Fruit fly (Drosophila melanogaster) whole organism, embryonic: ENCODE results near the gene Tfb4.

Experiments
- Atf6 ChIP-seq: fragments of 200-800 bp; sonication (Bioruptor generic); IDR thresholded peaks from 2 replicates; pipeline ENCODE4 v1.3.6; 2022; ENCODE audit warnings: missing biosample characterization, missing genetic modification characterization
- BtbVII ChIP-seq: fragments of 200-800 bp; sonication (Bioruptor generic); optimal IDR thresholded peaks from 3 replicates; lab custom pipeline; 2017; ENCODE audit warnings: missing biosample characterization, mild to moderate bottlenecking, missing genetic modification characterization
- CG10431 ChIP-seq: fragments of 200-800 bp; sonication (Bioruptor generic); optimal IDR thresholded peaks from 3 replicates; lab custom pipeline; 2018; ENCODE audit warnings: missing biosample characterization, mild to moderate bottlenecking, missing genetic modification characterization
- CG12236 ChIP-seq: fragments of 200-800 bp; sonication (Bioruptor generic); optimal IDR thresholded peaks from 2 replicates; lab custom pipeline; 2016; ENCODE audit warnings: missing biosample characterization, missing genetic modification characterization
- CG12744 ChIP-seq: fragments of 200-800 bp; sonication (Bioruptor generic); optimal IDR thresholded peaks from 2 replicates; lab custom pipeline; 2016; ENCODE audit warnings: missing biosample characterization, missing genetic modification characterization
- CG14860 ChIP-seq: fragments of 200-800 bp; sonication (Bioruptor generic); IDR thresholded peaks from 3 replicates; pipeline ENCODE4 v1.3.6; 2022; ENCODE audit warnings: missing biosample characterization, missing genetic modification characterization; ENCODE audit not compliant: partially characterized antibody
- CG15601 ChIP-seq: fragments of 200-800 bp; sonication (Bioruptor generic); optimal IDR thresholded peaks from 3 replicates; lab custom pipeline; 2019; ENCODE audit warnings: missing biosample characterization, mild to moderate bottlenecking, missing genetic modification characterization, moderate library complexity
- CG17328 ChIP-seq: fragments of 200-800 bp; sonication (Bioruptor generic); IDR thresholded peaks from 2 replicates; pipeline ENCODE4 v1.3.6; 2022; ENCODE audit warnings: missing biosample characterization, missing genetic modification characterization
- CG17802 ChIP-seq: fragments of 200-800 bp; sonication (Bioruptor generic); optimal IDR thresholded peaks from 2 replicates; lab custom pipeline; 2018; ENCODE audit warnings: missing biosample characterization, mild to moderate bottlenecking, missing genetic modification characterization, moderate library complexity
- CG3065 ChIP-seq: fragments of 200-800 bp; sonication (Bioruptor generic); optimal IDR thresholded peaks from 2 replicates; lab custom pipeline; 2016; ENCODE audit warnings: missing biosample characterization, missing genetic modification characterization
- CG31365 ChIP-seq: fragments of 200-800 bp; sonication (Bioruptor generic); optimal IDR thresholded peaks from 2 replicates; lab custom pipeline; 2018; ENCODE audit warnings: missing biosample characterization, mild to moderate bottlenecking, missing genetic modification characterization
- CG3281 ChIP-seq: fragments of 200-800 bp; sonication (Bioruptor generic); optimal IDR thresholded peaks from 3 replicates; lab custom pipeline; 2017; ENCODE audit warnings: missing biosample characterization, mild to moderate bottlenecking, missing genetic modification characterization
- CG33557 ChIP-seq: fragments of 200-800 bp; sonication (Bioruptor generic); optimal IDR thresholded peaks from 2 replicates; lab custom pipeline; 2019; ENCODE audit warnings: missing biosample characterization, mild to moderate bottlenecking, missing genetic modification characterization, moderate library complexity
- CG34224 ChIP-seq: fragments of 200-800 bp; sonication (Bioruptor generic); IDR thresholded peaks from 3 replicates; pipeline ENCODE4 v1.3.6; 2022; ENCODE audit warnings: missing biosample characterization, missing genetic modification characterization; ENCODE audit not compliant: partially characterized antibody
- CG3847 ChIP-seq: fragments of 200-800 bp; sonication (Bioruptor generic); IDR thresholded peaks from 2 replicates; pipeline ENCODE4 v1.3.6; 2022; ENCODE audit warnings: missing biosample characterization, missing genetic modification characterization
- CG4854 ChIP-seq: fragments of 200-800 bp; sonication (Bioruptor generic); optimal IDR thresholded peaks from 2 replicates; lab custom pipeline; 2016; ENCODE audit warnings: missing biosample characterization, missing genetic modification characterization, inconsistent platforms
- CG5245 ChIP-seq: fragments of 200-800 bp; sonication (Bioruptor generic); optimal IDR thresholded peaks from 3 replicates; lab custom pipeline; 2016; ENCODE audit warnings: missing biosample characterization, missing genetic modification characterization
- CG6175 ChIP-seq: fragments of 200-800 bp; sonication (Bioruptor generic); IDR thresholded peaks from 3 replicates; pipeline ENCODE4 v1.3.6; 2022; ENCODE audit warnings: missing biosample characterization, missing genetic modification characterization
- CG9609 ChIP-seq: fragments of 200-800 bp; sonication (Bioruptor generic); optimal IDR thresholded peaks from 3 replicates; lab custom pipeline; 2016; ENCODE audit warnings: missing biosample characterization, missing genetic modification characterization
- CG9932 ChIP-seq: fragments of 200-800 bp; sonication (Bioruptor generic); IDR thresholded peaks from 2 replicates; pipeline ENCODE4 v1.3.6; 2022; ENCODE audit warnings: missing biosample characterization, missing genetic modification characterization
- CHES-1-like ChIP-seq: fragments of 200-800 bp; sonication (Bioruptor generic); optimal IDR thresholded peaks from 2 replicates; lab custom pipeline; 2016; ENCODE audit warnings: missing biosample characterization, missing genetic modification characterization
- Dip2 ChIP-seq: fragments of 200-800 bp; sonication (Bioruptor generic); IDR thresholded peaks from 2 replicates; pipeline ENCODE4 v1.3.6; 2022; ENCODE audit warnings: missing biosample characterization, missing genetic modification characterization
- Drgx ChIP-seq: fragments of 200-800 bp; sonication (Bioruptor generic); IDR thresholded peaks from 2 replicates; pipeline ENCODE4 v1.3.6; 2022; ENCODE audit warnings: missing biosample characterization, missing genetic modification characterization
- Eip74EF ChIP-seq, 2 experiments: fragments of 200-800 bp in 1 of 2; fragments of >200 bp in 1 of 2; sonication (Bioruptor generic) in 1 of 2; optimal IDR thresholded peaks; 2 replicates each; lab custom pipeline; 2017 to 2019; ENCODE audit warnings: missing biosample characterization in 2 of 2, missing genetic modification characterization in 2 of 2, mild to moderate bottlenecking in 1 of 2, moderate library complexity in 1 of 2
- HHEX ChIP-seq: fragments of 200-800 bp; sonication (Bioruptor generic); optimal IDR thresholded peaks from 3 replicates; lab custom pipeline; 2017; ENCODE audit warnings: missing biosample characterization, mild to moderate bottlenecking, missing genetic modification characterization, missing genetic modification reagents
- Hr51 ChIP-seq, 2 experiments: fragments of 200-800 bp; sonication (Bioruptor generic); optimal IDR thresholded peaks; 2 replicates in 1 of 2; 3 replicates in 1 of 2; lab custom pipeline; 2016 to 2018; ENCODE audit warnings: missing biosample characterization in 2 of 2, missing genetic modification characterization in 2 of 2, mild to moderate bottlenecking in 1 of 2, moderate library complexity in 1 of 2
- Jarid2 ChIP-seq: fragments of 200-800 bp; sonication (Bioruptor generic); optimal IDR thresholded peaks from 3 replicates; lab custom pipeline; 2017; ENCODE audit warnings: mild to moderate bottlenecking, missing biosample characterization, missing genetic modification reagents, missing genetic modification characterization
- Neu2 ChIP-seq: fragments of 200-800 bp; sonication (Bioruptor generic); optimal IDR thresholded peaks from 3 replicates; lab custom pipeline; 2016; ENCODE audit warnings: missing biosample characterization, missing genetic modification characterization, borderline replicate concordance
- Nf-YC ChIP-seq: fragments of 200-800 bp; optimal IDR thresholded peaks from 3 replicates; lab custom pipeline; 2019; ENCODE audit warnings: missing biosample characterization, mild to moderate bottlenecking, missing genetic modification characterization, moderate library complexity
- Sox102F ChIP-seq: fragments of 200-800 bp; sonication (Bioruptor generic); optimal IDR thresholded peaks from 2 replicates; lab custom pipeline; 2018; ENCODE audit warnings: missing biosample characterization, mild to moderate bottlenecking, missing genetic modification characterization, moderate library complexity
- Spps ChIP-seq: fragments of 200-800 bp; sonication (Bioruptor generic); optimal IDR thresholded peaks from 2 replicates; lab custom pipeline; 2018; ENCODE audit warnings: missing biosample characterization, mild to moderate bottlenecking, missing genetic modification characterization
- ac ChIP-seq: fragments of 200-800 bp; sonication (Bioruptor generic); optimal IDR thresholded peaks from 3 replicates; lab custom pipeline; 2017; ENCODE audit warnings: missing biosample characterization, mild to moderate bottlenecking, missing genetic modification characterization
- ato ChIP-seq: fragments of 200-800 bp; sonication (Bioruptor generic); IDR thresholded peaks from 2 replicates; pipeline ENCODE4 v1.3.6; 2022; ENCODE audit warnings: missing biosample characterization, missing genetic modification characterization; ENCODE audit not compliant: partially characterized antibody
- dimm ChIP-seq: fragments of 200-800 bp; sonication (Bioruptor generic); IDR thresholded peaks from 2 replicates; pipeline ENCODE4 v1.3.6; 2022; ENCODE audit warnings: missing biosample characterization, missing genetic modification characterization
- disco-r ChIP-seq: fragments of 200-800 bp; sonication (Bioruptor generic); optimal IDR thresholded peaks from 2 replicates; lab custom pipeline; 2016; ENCODE audit warnings: missing biosample characterization, missing genetic modification characterization
- dpn ChIP-seq, 2 experiments: fragments of 200-800 bp; sonication (Bioruptor generic); optimal IDR thresholded peaks; 3 replicates each; lab custom pipeline; 2016; ENCODE audit warnings: missing biosample characterization in 2 of 2, missing genetic modification characterization in 2 of 2
- ems ChIP-seq: fragments of 200-800 bp; sonication (Bioruptor generic); optimal IDR thresholded peaks from 3 replicates; lab custom pipeline; 2016; ENCODE audit warnings: missing biosample characterization, missing genetic modification characterization
- eve ChIP-seq, 2 experiments: fragments of >200 bp; optimal IDR thresholded peaks; 2 replicates each; lab custom pipeline; 2017; ENCODE audit warnings: missing biosample characterization in 2 of 2, missing genetic modification characterization in 2 of 2
- fu2 ChIP-seq: fragments of 200-800 bp; sonication (Bioruptor generic); optimal IDR thresholded peaks from 2 replicates; lab custom pipeline; 2016; ENCODE audit warnings: missing biosample characterization, missing genetic modification characterization
- hb ChIP-seq: fragments of 200-800 bp; sonication (Bioruptor generic); IDR thresholded peaks from 3 replicates; pipeline ENCODE4 v1.3.6; 2022; ENCODE audit warnings: missing biosample characterization, missing genetic modification characterization; ENCODE audit not compliant: partially characterized antibody
- jumu ChIP-seq: fragments of 200-800 bp; sonication (Bioruptor generic); optimal IDR thresholded peaks from 3 replicates; lab custom pipeline; 2016; ENCODE audit warnings: missing biosample characterization, missing genetic modification characterization
- mirr ChIP-seq: fragments of 200-800 bp; sonication (Bioruptor generic); optimal IDR thresholded peaks from 3 replicates; lab custom pipeline; 2018; ENCODE audit warnings: missing biosample characterization, mild to moderate bottlenecking, missing genetic modification characterization
- prd ChIP-seq, 3 experiments: fragments of >200 bp in 2 of 3; fragments of 200-800 bp in 1 of 3; sonication (Bioruptor generic) in 1 of 3; optimal IDR thresholded peaks in 2 of 3; IDR thresholded peaks in 1 of 3; 2 replicates in 2 of 3; 3 replicates in 1 of 3; pipeline versions ENCODE4 v1.3.6 to Lab custom; 2017 to 2022; ENCODE audit warnings: missing biosample characterization in 1 of 3, missing genetic modification characterization in 1 of 3
- tna ChIP-seq: fragments of 200-800 bp; sonication (Bioruptor generic); IDR thresholded peaks from 2 replicates; pipeline ENCODE4 v1.3.6; 2022; ENCODE audit warnings: missing biosample characterization, missing genetic modification characterization; ENCODE audit not compliant: partially characterized antibody
- unpg ChIP-seq: fragments of 200-800 bp; sonication (Bioruptor generic); optimal IDR thresholded peaks from 3 replicates; lab custom pipeline; 2018; ENCODE audit warnings: missing biosample characterization, mild to moderate bottlenecking, missing genetic modification characterization, moderate library complexity
- vvl ChIP-seq: fragments of 200-800 bp; sonication (Bioruptor generic); IDR thresholded peaks from 2 replicates; pipeline ENCODE4 v1.3.6; 2022; ENCODE audit warnings: missing biosample characterization, missing genetic modification characterization

The Tfb4 gene

DNA sequence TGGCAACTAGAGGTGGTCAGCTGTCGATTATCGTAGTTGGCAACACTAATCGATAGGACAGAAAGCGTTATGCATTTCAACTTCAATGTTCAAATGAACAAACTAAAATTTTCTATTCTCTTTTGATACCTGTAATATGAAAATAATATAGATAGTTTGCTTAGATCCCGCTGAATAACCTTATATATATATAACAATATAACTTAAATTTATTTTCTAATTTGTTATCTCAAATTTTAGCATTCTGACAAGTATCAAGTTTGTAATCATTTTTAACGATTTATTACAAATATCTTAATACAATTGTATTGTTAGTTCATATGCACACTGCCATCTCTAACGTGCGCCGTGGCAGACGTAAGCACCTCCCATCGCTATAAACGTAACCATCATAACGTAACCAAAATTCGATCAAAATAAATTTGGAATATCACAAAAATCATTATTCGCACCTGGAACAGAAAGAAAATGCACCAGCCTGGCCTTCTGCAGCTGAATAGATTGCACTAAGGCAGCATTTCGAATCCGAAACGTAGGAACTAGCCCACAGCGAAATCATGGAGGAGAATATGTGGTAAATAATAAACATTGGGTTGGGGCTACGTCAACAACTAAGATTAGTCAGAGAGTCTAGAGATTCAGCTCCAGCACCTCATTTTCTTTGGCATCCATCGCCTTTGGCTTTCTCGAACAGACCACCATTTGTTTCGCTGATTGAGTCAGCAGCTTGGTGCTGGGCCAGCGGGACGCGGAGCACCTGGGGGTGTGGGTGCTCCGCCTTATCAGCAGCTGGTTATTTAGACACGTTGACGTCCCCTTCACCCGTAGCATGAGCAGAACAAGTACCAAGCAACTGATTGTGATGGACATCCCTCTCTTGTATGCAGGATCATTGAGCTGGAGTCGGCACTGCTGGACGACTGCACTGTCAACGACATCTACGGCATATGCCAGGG is 21.3 kb downstream of the Tfb4 start, which contains the start of the genes Pino and TBC1D23 (continued):
- TF ChIP-seq dpn (GFP tag; optimal IDR thresholded peaks at IDR 0.05; lab: Kevin White, UChicago), result peak; percentile 43 to 79
- TF ChIP-seq Atf6, result 0 out of 2 replicates have a peak, but pooled peaks have one; percentile 41
- peak; percentile 65 for TF ChIP-seq CG3847 (GFP tag; lab: Robert Waterston, UW)
- peak; percentile 54 to 75 for TF ChIP-seq Hr51 (GFP tag; optimal IDR thresholded peaks at IDR 0.05; lab: Kevin White, UChicago)
- no peak for TF ChIP-seq ac (GFP tag; lab: Kevin White, UChicago)
- no peak for TF ChIP-seq Eip74EF (GFP tag; optimal IDR thresholded peaks at IDR 0.05; lab: Kevin White, UChicago)
- peak; percentile 16 for TF ChIP-seq CG9609 (GFP tag; lab: Kevin White, UChicago)
- no peak for TF ChIP-seq disco-r (GFP tag; lab: Kevin White, UChicago)
- no peak for TF ChIP-seq ato (GFP tag; lab: Robert Waterston, UW)
- no peak for TF ChIP-seq BtbVII
- TF ChIP-seq tna (GFP tag; lab: Robert Waterston, UW), result no peak
- no peak for TF ChIP-seq prd (optimal IDR thresholded peaks at IDR 0.05; lab: Kevin White, UChicago)
- peak; percentile 85 for TF ChIP-seq prd (GFP tag; IDR thresholded peaks at IDR 0.05; lab: Robert Waterston, UW)
- TF ChIP-seq CG10431 (GFP tag; lab: Kevin White, UChicago), result no peak
- peak; percentile 6 for TF ChIP-seq jumu (GFP tag; lab: Kevin White, UChicago)
- peak; percentile 70; the same call in 1 of the 2 replicates for TF ChIP-seq vvl (GFP tag; lab: Robert Waterston, UW)
- TF ChIP-seq HHEX, result peak; percentile 46
- 0 out of 3 replicates have a peak, but pooled peaks have one; percentile 45 for TF ChIP-seq hb (GFP tag; lab: Robert Waterston, UW)
- peak; percentile 57 for TF ChIP-seq CG33557
- 0 out of 2 replicates have a peak, but pooled peaks have one; percentile 21 for TF ChIP-seq Drgx (GFP tag; lab: Robert Waterston, UW)
- TF ChIP-seq CG14860 (GFP tag; lab: Robert Waterston, UW), result peak; percentile 64; the same call in 2 of the 3 replicates
- 0 out of 2 replicates have a peak, but pooled peaks have one; percentile 12 for TF ChIP-seq dimm (GFP tag; lab: Robert Waterston, UW)
- TF ChIP-seq CG34224, result peak; percentile 52; the same call in 1 of the 3 replicates
- TF ChIP-seq CG31365, result no peak
- no peak for TF ChIP-seq Neu2 (GFP tag; lab: Kevin White, UChicago)
- TF ChIP-seq CG17802 (tag; lab: Kevin White, UChicago), result no peak
- no peak for TF ChIP-seq Dip2 (GFP tag; lab: Robert Waterston, UW)
- peak; percentile 67 for TF ChIP-seq CG3281 (GFP tag; lab: Kevin White, UChicago)
- peak; percentile 67 for TF ChIP-seq Nf-YC (tag; lab: Kevin White, UChicago)
- no peak for TF ChIP-seq mirr (GFP tag; lab: Kevin White, UChicago)
- TF ChIP-seq CG3065, result peak; percentile 5
- peak; percentile 59 for TF ChIP-seq unpg (GFP tag; lab: Kevin White, UChicago)
- TF ChIP-seq CG12744, result no peak
- TF ChIP-seq CG17328, result peak; percentile 70
- TF ChIP-seq Spps, result no peak
- no peak for TF ChIP-seq eve (GFP tag; optimal IDR thresholded peaks at IDR 0.05; lab: Kevin White, UChicago)
- TF ChIP-seq fu2, result peak; percentile 9
- TF ChIP-seq CG6175, result no peak
- TF ChIP-seq CG9932, result peak; percentile 87
- peak; percentile 53 for TF ChIP-seq CG15601 (tag; lab: Kevin White, UChicago)
- peak; percentile 21 for TF ChIP-seq ems (GFP tag; lab: Kevin White, UChicago)
- TF ChIP-seq CG5245 (GFP tag; lab: Kevin White, UChicago), result peak; percentile 49
- TF ChIP-seq CHES-1-like, result no peak
- TF ChIP-seq CG12236 (GFP tag; lab: Kevin White, UChicago), result no peak
- no peak for TF ChIP-seq CG4854 (GFP tag; lab: Kevin White, UChicago)
- no peak for TF ChIP-seq Jarid2
- TF ChIP-seq Sox102F (GFP tag; lab: Kevin White, UChicago), result peak; percentile 72
